Fruit fly (Drosophila melanogaster) whole organism, embryonic: Measurements from ENCODE around the gene pall.

ENCODE experiments used
- Abd-B ChIP-seq: fragments of 200-800 bp; sonication (Bioruptor generic); optimal IDR thresholded peaks from 2 replicates; lab custom pipeline; 2018; ENCODE audit warnings: missing biosample characterization, mild to moderate bottlenecking, missing genetic modification characterization, moderate library complexity
- Atf6 ChIP-seq: fragments of 200-800 bp; sonication (Bioruptor generic); IDR thresholded peaks from 2 replicates; pipeline ENCODE4 v1.3.6; 2022; ENCODE audit warnings: missing biosample characterization, missing genetic modification characterization
- Awh ChIP-seq: fragments of 200-800 bp; sonication (Bioruptor generic); IDR thresholded peaks from 2 replicates; pipeline ENCODE4, ENCODE4 v1.3.6; 2022; ENCODE audit warnings: missing biosample characterization, missing genetic modification characterization
- BtbVII ChIP-seq: fragments of 200-800 bp; sonication (Bioruptor generic); optimal IDR thresholded peaks from 3 replicates; lab custom pipeline; 2017; ENCODE audit warnings: missing biosample characterization, mild to moderate bottlenecking, missing genetic modification characterization
- C15 ChIP-seq: fragments of 200-800 bp; sonication (Bioruptor generic); IDR thresholded peaks from 3 replicates; pipeline ENCODE4 v1.3.6; 2022; ENCODE audit warnings: missing biosample characterization, missing genetic modification characterization
- CG11504 ChIP-seq: fragments of 200-800 bp; sonication (Bioruptor generic); optimal IDR thresholded peaks from 3 replicates; lab custom pipeline; 2019; ENCODE audit warnings: missing biosample characterization, mild to moderate bottlenecking, missing genetic modification characterization, moderate library complexity
- CG11560 ChIP-seq: fragments of 200-800 bp; sonication (Bioruptor generic); IDR thresholded peaks from 3 replicates; pipeline ENCODE4 v1.3.6; 2022; ENCODE audit warnings: missing biosample characterization, missing genetic modification characterization
- CG13123 ChIP-seq: fragments of 200-800 bp; sonication (Bioruptor generic); optimal IDR thresholded peaks from 2 replicates; lab custom pipeline; 2016; ENCODE audit warnings: missing biosample characterization, missing genetic modification characterization
- CG16815 ChIP-seq: fragments of 200-800 bp; sonication (Bioruptor generic); optimal IDR thresholded peaks from 3 replicates; lab custom pipeline; 2017; ENCODE audit warnings: missing biosample characterization, mild to moderate bottlenecking, missing genetic modification characterization
- CG17361 ChIP-seq: fragments of 200-800 bp; sonication (Bioruptor generic); IDR thresholded peaks from 3 replicates; pipeline ENCODE4 v1.3.6; 2022; ENCODE audit warnings: missing biosample characterization, missing genetic modification characterization
- CG18262 ChIP-seq: fragments of 200-800 bp; optimal IDR thresholded peaks from 3 replicates; lab custom pipeline; 2019; ENCODE audit warnings: missing biosample characterization, mild to moderate bottlenecking, missing genetic modification characterization, moderate library complexity
- CG2678 ChIP-seq: fragments of 200-800 bp; sonication (Bioruptor generic); optimal IDR thresholded peaks from 3 replicates; lab custom pipeline; 2019; ENCODE audit warnings: missing biosample characterization, mild to moderate bottlenecking, missing genetic modification characterization, moderate library complexity
- CG2875 ChIP-seq: fragments of 200-800 bp; sonication (Bioruptor generic); optimal IDR thresholded peaks from 2 replicates; lab custom pipeline; 2017; ENCODE audit warnings: missing biosample characterization, mild to moderate bottlenecking, missing genetic modification characterization, missing genetic modification reagents
- CG30020 ChIP-seq: fragments of 200-800 bp; optimal IDR thresholded peaks from 2 replicates; lab custom pipeline; 2019; ENCODE audit warnings: missing biosample characterization, mild to moderate bottlenecking, missing genetic modification characterization, moderate library complexity
- CG3407 ChIP-seq: fragments of 200-800 bp; sonication (Bioruptor generic); optimal IDR thresholded peaks from 2 replicates; lab custom pipeline; 2018; ENCODE audit warnings: missing biosample characterization, mild to moderate bottlenecking, missing genetic modification characterization
- CG43689 ChIP-seq: fragments of 200-800 bp; sonication (Bioruptor generic); IDR thresholded peaks from 2 replicates; pipeline ENCODE4 v1.3.6; 2022; ENCODE audit warnings: missing biosample characterization, missing genetic modification characterization
- CG9215 ChIP-seq: fragments of 200-800 bp; sonication (Bioruptor generic); IDR thresholded peaks from 2 replicates; pipeline ENCODE4 v1.3.6; 2022; ENCODE audit warnings: missing biosample characterization, missing genetic modification characterization
- CHES-1-like ChIP-seq: fragments of 200-800 bp; sonication (Bioruptor generic); optimal IDR thresholded peaks from 2 replicates; lab custom pipeline; 2016; ENCODE audit warnings: missing biosample characterization, missing genetic modification characterization
- CrebB ChIP-seq: fragments of 200-800 bp; sonication (Bioruptor generic); optimal IDR thresholded peaks from 3 replicates; lab custom pipeline; 2018; ENCODE audit warnings: missing biosample characterization, mild to moderate bottlenecking, missing genetic modification characterization
- Doc3 ChIP-seq: fragments of 200-800 bp; sonication (Bioruptor generic); IDR thresholded peaks from 3 replicates; pipeline ENCODE4 v1.3.6; 2022; ENCODE audit warnings: missing biosample characterization, missing genetic modification characterization; ENCODE audit not compliant: partially characterized antibody
- Fer3 ChIP-seq: fragments of 200-800 bp; sonication (Bioruptor generic); optimal IDR thresholded peaks from 2 replicates; lab custom pipeline; 2018; ENCODE audit warnings: missing biosample characterization, mild to moderate bottlenecking, missing genetic modification characterization, moderate library complexity
- HHEX ChIP-seq: fragments of 200-800 bp; sonication (Bioruptor generic); optimal IDR thresholded peaks from 3 replicates; lab custom pipeline; 2017; ENCODE audit warnings: missing biosample characterization, mild to moderate bottlenecking, missing genetic modification characterization, missing genetic modification reagents
- HmgD ChIP-seq: fragments of 200-800 bp; sonication (Bioruptor generic); optimal IDR thresholded peaks from 3 replicates; lab custom pipeline; 2016; ENCODE audit warnings: missing biosample characterization, missing genetic modification characterization
- Hr78 ChIP-seq, 2 experiments: fragments of 200-800 bp in 1 of 2; fragments of >200 bp in 1 of 2; sonication (Bioruptor generic) in 1 of 2; optimal IDR thresholded peaks; 2 replicates each; lab custom pipeline; 2017 to 2019; ENCODE audit warnings: missing biosample characterization in 2 of 2, missing genetic modification characterization in 2 of 2, mild to moderate bottlenecking in 1 of 2, moderate library complexity in 1 of 2
- Kr ChIP-seq: fragments of 200-800 bp; sonication (Bioruptor generic); optimal IDR thresholded peaks from 2 replicates; lab custom pipeline; 2017; ENCODE audit warnings: missing biosample characterization, mild to moderate bottlenecking, missing genetic modification characterization
- MBD-R2 ChIP-seq: fragments of 200-800 bp; sonication (Bioruptor generic); IDR thresholded peaks from 2 replicates; pipeline ENCODE4 v1.3.6; 2022; ENCODE audit warnings: missing biosample characterization, missing genetic modification characterization
- Mad ChIP-seq: fragments of 200-800 bp; sonication (Bioruptor generic); optimal IDR thresholded peaks from 2 replicates; lab custom pipeline; 2016; ENCODE audit warnings: missing biosample characterization, missing genetic modification characterization
- Rfx ChIP-seq: fragments of 200-800 bp; sonication (Bioruptor generic); IDR thresholded peaks from 2 replicates; pipeline ENCODE4 v1.3.6; 2022; ENCODE audit warnings: missing biosample characterization, missing genetic modification characterization
- Sin3A ChIP-seq: fragments of >200 bp; optimal IDR thresholded peaks from 2 replicates; lab custom pipeline; 2018
- TFAM ChIP-seq: fragments of 200-800 bp; sonication (Bioruptor generic); optimal IDR thresholded peaks from 2 replicates; lab custom pipeline; 2017; ENCODE audit warnings: missing biosample characterization, missing genetic modification characterization, inconsistent platforms
- Xrp1 ChIP-seq: fragments of 200-800 bp; sonication (Bioruptor generic); IDR thresholded peaks from 2 replicates; pipeline ENCODE4 v1.3.6; 2022; ENCODE audit warnings: missing biosample characterization, missing genetic modification characterization
- amos ChIP-seq: fragments of 200-800 bp; sonication (Bioruptor generic); IDR thresholded peaks from 2 replicates; pipeline ENCODE4 v1.3.6; 2022; ENCODE audit warnings: missing biosample characterization, missing genetic modification characterization; ENCODE audit not compliant: partially characterized antibody
- ato ChIP-seq: fragments of 200-800 bp; sonication (Bioruptor generic); IDR thresholded peaks from 2 replicates; pipeline ENCODE4 v1.3.6; 2022; ENCODE audit warnings: missing biosample characterization, missing genetic modification characterization; ENCODE audit not compliant: partially characterized antibody
- az2 ChIP-seq: fragments of 200-800 bp; sonication (Bioruptor generic); optimal IDR thresholded peaks from 3 replicates; lab custom pipeline; 2016; ENCODE audit warnings: missing biosample characterization, missing genetic modification characterization
- bbx ChIP-seq: fragments of 200-800 bp; sonication (Bioruptor generic); IDR thresholded peaks from 2 replicates; pipeline ENCODE4 v1.3.6; 2022; ENCODE audit warnings: missing biosample characterization, missing genetic modification characterization; ENCODE audit not compliant: partially characterized antibody
- chn ChIP-seq: fragments of 200-800 bp; sonication (Bioruptor generic); optimal IDR thresholded peaks from 2 replicates; lab custom pipeline; 2016; ENCODE audit warnings: missing biosample characterization, missing genetic modification characterization
- dmrt99B ChIP-seq: fragments of 200-800 bp; sonication (Bioruptor generic); optimal IDR thresholded peaks from 2 replicates; lab custom pipeline; 2018; ENCODE audit warnings: missing biosample characterization, mild to moderate bottlenecking, missing genetic modification characterization, moderate library complexity
- gem ChIP-seq: fragments of 200-800 bp; sonication (Bioruptor generic); optimal IDR thresholded peaks from 2 replicates; lab custom pipeline; 2019; ENCODE audit warnings: missing biosample characterization, mild to moderate bottlenecking, missing genetic modification characterization, moderate library complexity
- hb ChIP-seq: fragments of 200-800 bp; sonication (Bioruptor generic); IDR thresholded peaks from 3 replicates; pipeline ENCODE4 v1.3.6; 2022; ENCODE audit warnings: missing biosample characterization, missing genetic modification characterization; ENCODE audit not compliant: partially characterized antibody
- jing ChIP-seq: fragments of 200-800 bp; sonication (Bioruptor generic); optimal IDR thresholded peaks from 2 replicates; lab custom pipeline; 2018; ENCODE audit warnings: missing biosample characterization, mild to moderate bottlenecking, missing genetic modification characterization
- kay ChIP-seq: fragments of 200-800 bp; sonication (Bioruptor generic); optimal IDR thresholded peaks from 2 replicates; lab custom pipeline; 2016; ENCODE audit warnings: missing biosample characterization, missing genetic modification characterization
- knrl ChIP-seq: fragments of 200-800 bp; sonication (Bioruptor generic); IDR thresholded peaks from 3 replicates; pipeline ENCODE4 v1.3.6; 2022; ENCODE audit warnings: missing biosample characterization, missing genetic modification characterization; ENCODE audit not compliant: partially characterized antibody
- lilli ChIP-seq: fragments of 200-800 bp; sonication (Bioruptor generic); optimal IDR thresholded peaks from 3 replicates; lab custom pipeline; 2016; ENCODE audit warnings: missing biosample characterization, missing genetic modification characterization
- lov ChIP-seq, 2 experiments: fragments of 200-800 bp in 1 of 2; fragments of >200 bp in 1 of 2; sonication (Bioruptor generic) in 1 of 2; IDR thresholded peaks in 1 of 2; optimal IDR thresholded peaks in 1 of 2; 2 replicates in 1 of 2; 3 replicates in 1 of 2; pipeline versions ENCODE4 v1.3.6 to Lab custom; 2017 to 2022; ENCODE audit warnings: missing biosample characterization in 1 of 2, missing genetic modification characterization in 1 of 2
- mld ChIP-seq: fragments of 200-800 bp; sonication (Bioruptor generic); IDR thresholded peaks from 3 replicates; pipeline ENCODE4 v1.3.6; 2022; ENCODE audit warnings: missing biosample characterization, missing genetic modification characterization; ENCODE audit not compliant: partially characterized antibody
- otp ChIP-seq: fragments of 200-800 bp; sonication (Bioruptor generic); IDR thresholded peaks from 3 replicates; pipeline ENCODE4, ENCODE4 v1.3.6; 2022; ENCODE audit warnings: missing biosample characterization, missing genetic modification characterization
- row ChIP-seq: fragments of 200-800 bp; sonication (Bioruptor generic); IDR thresholded peaks from 3 replicates; pipeline ENCODE4 v1.3.6; 2022; ENCODE audit warnings: missing biosample characterization, missing genetic modification characterization
- ttk ChIP-seq: fragments of 200-800 bp; sonication (Bioruptor generic); IDR thresholded peaks from 2 replicates; pipeline ENCODE4 v2.1.2; 2022; ENCODE audit warnings: missing biosample characterization, missing genetic modification characterization
- vnd ChIP-seq: fragments of 200-800 bp; sonication (Bioruptor generic); IDR thresholded peaks from 3 replicates; pipeline ENCODE4 v1.3.6; 2022; ENCODE audit warnings: missing biosample characterization, missing genetic modification characterization; ENCODE audit not compliant: partially characterized antibody
- zen2 ChIP-seq: fragments of 200-800 bp; sonication (Bioruptor generic); IDR thresholded peaks from 3 replicates; pipeline ENCODE4 v1.3.6; 2022; ENCODE audit warnings: missing biosample characterization, missing genetic modification characterization; ENCODE audit not compliant: partially characterized antibody

pall gene

dm6 chr3L:9476829-9477228 lies 10.8 kb downstream of the pall start, which contains the start of the genes Uch-L5 and Jarid2:
Gene Uch-L5, minus strand, starts transcription at chr3L:9476965.
Gene Jarid2, plus strand, starts transcription at chr3L:9477038.
- peak; percentile 37; the same call in 2 of the 3 replicates for TF ChIP-seq row
- TF ChIP-seq HHEX (GFP tag; lab: Kevin White, UChicago), result peak; percentile 36
- TF ChIP-seq CrebB (tag; lab: Kevin White, UChicago), result peak; percentile 58
- TF ChIP-seq Xrp1 (GFP tag; lab: Robert Waterston, UW), result peak; percentile 47; the same call in 1 of the 2 replicates
- TF ChIP-seq vnd (GFP tag; lab: Robert Waterston, UW), result no peak
- peak; percentile 65 for TF ChIP-seq chn
- TF ChIP-seq TFAM (GFP tag; lab: Kevin White, UChicago), result no peak
- peak; percentile 72 for TF ChIP-seq lilli (GFP tag; lab: Kevin White, UChicago)
- TF ChIP-seq CG11504, result no peak
- TF ChIP-seq bbx, result 0 out of 2 replicates have a peak, but pooled peaks have one; percentile 19
- TF ChIP-seq ato, result 0 out of 2 replicates have a peak, but pooled peaks have one; percentile 32
- TF ChIP-seq zen2 (GFP tag; lab: Robert Waterston, UW), result no peak
- no peak for TF ChIP-seq Kr (GFP tag; lab: Kevin White, UChicago)
- no peak for TF ChIP-seq otp
- TF ChIP-seq az2 (GFP tag; lab: Kevin White, UChicago), result peak; percentile 28
- TF ChIP-seq amos, result peak; percentile 50
- TF ChIP-seq HmgD, result peak; percentile 80
- TF ChIP-seq mld (GFP tag; lab: Robert Waterston, UW), result no peak; the same call in 2 of the 3 replicates
- no peak for TF ChIP-seq CG16815 (GFP tag; lab: Kevin White, UChicago)
- no peak for TF ChIP-seq CG11560 (tag; lab: Robert Waterston, UW)
- TF ChIP-seq lov (optimal IDR thresholded peaks at IDR 0.05; lab: Kevin White, UChicago), result no peak
- TF ChIP-seq lov (GFP tag; IDR thresholded peaks at IDR 0.05; lab: Robert Waterston, UW), result no peak
- TF ChIP-seq knrl (GFP tag; lab: Robert Waterston, UW), result no peak
- no peak for TF ChIP-seq Atf6
- no peak for TF ChIP-seq dmrt99B (tag; lab: Kevin White, UChicago)
- TF ChIP-seq CG30020, result peak; percentile 43
- peak; percentile 22 for TF ChIP-seq CG3407 (GFP tag; lab: Kevin White, UChicago)
- TF ChIP-seq C15, result no peak
- no peak for TF ChIP-seq Awh (GFP tag; lab: Robert Waterston, UW)
- TF ChIP-seq gem (tag; lab: Kevin White, UChicago), result no peak
- no peak for TF ChIP-seq CG2678 (tag; lab: Kevin White, UChicago)
- no peak; the same call in 2 of the 3 replicates for TF ChIP-seq Doc3
- peak; percentile 43 for TF ChIP-seq Mad (GFP tag; lab: Kevin White, UChicago)
- TF ChIP-seq ttk (GFP tag; lab: Robert Waterston, UW), result no peak
- no peak for TF ChIP-seq CG9215 (GFP tag; lab: Robert Waterston, UW)
- TF ChIP-seq CG13123 (GFP tag; lab: Kevin White, UChicago), result peak; percentile 41
- peak; percentile 51 for TF ChIP-seq kay (GFP tag; lab: Kevin White, UChicago)
- no peak for TF ChIP-seq CG17361
- TF ChIP-seq jing (GFP tag; lab: Kevin White, UChicago), result no peak
- TF ChIP-seq MBD-R2 (GFP tag; lab: Robert Waterston, UW), result peak; percentile 95
- TF ChIP-seq BtbVII (GFP tag; lab: Kevin White, UChicago), result no peak
- TF ChIP-seq CHES-1-like (GFP tag; lab: Kevin White, UChicago), result peak; percentile 94
- TF ChIP-seq CG18262 (tag; lab: Kevin White, UChicago), result no peak
- no peak for TF ChIP-seq Fer3
- no peak for TF ChIP-seq Abd-B (GFP tag; lab: Kevin White, UChicago)
- TF ChIP-seq Hr78 (GFP tag; optimal IDR thresholded peaks at IDR 0.05; lab: Kevin White, UChicago), result no peak
- no peak for TF ChIP-seq CG43689 (GFP tag; lab: Robert Waterston, UW)
- peak; percentile 78 for TF ChIP-seq Rfx
- no peak for TF ChIP-seq hb (GFP tag; lab: Robert Waterston, UW)
- peak; percentile 2 for TF ChIP-seq CG2875 (GFP tag; lab: Kevin White, UChicago)
- peak; percentile 79 for TF ChIP-seq Sin3A
